Fruit fly (Drosophila melanogaster) whole organism, wandering third instar larva: ENCODE results near the gene CG8565.

Experiments used
- Abd-B ChIP-seq: fragments of >200 bp; optimal IDR thresholded peaks from 2 replicates; lab custom pipeline; 2017; ENCODE audit warnings: missing biosample characterization, missing genetic modification characterization
- CG32264 ChIP-seq: fragments of 200-800 bp; sonication (Bioruptor generic); optimal IDR thresholded peaks from 2 replicates; lab custom pipeline; 2016; ENCODE audit warnings: missing biosample characterization, missing genetic modification characterization
- CG9705 ChIP-seq: fragments of 200-800 bp; sonication (Bioruptor generic); optimal IDR thresholded peaks from 2 replicates; lab custom pipeline; 2018; ENCODE audit warnings: missing biosample characterization, mild to moderate bottlenecking, missing genetic modification characterization
- CrebA ChIP-seq: fragments of 200-800 bp; sonication (Bioruptor generic); optimal IDR thresholded peaks from 2 replicates; lab custom pipeline; 2016; ENCODE audit warnings: missing biosample characterization, mild to moderate bottlenecking, missing genetic modification characterization, borderline replicate concordance
- Dfd ChIP-seq: fragments of >200 bp; optimal IDR thresholded peaks from 2 replicates; lab custom pipeline; 2017; ENCODE audit warnings: missing biosample characterization, missing genetic modification characterization
- Dif ChIP-seq: fragments of 200-275, 200-300 bp; sonication (Bioruptor generic); optimal IDR thresholded peaks from 2 replicates; lab custom pipeline; 2018; ENCODE audit warnings: missing biosample characterization, missing genetic modification characterization; ENCODE audit not compliant: partially characterized antibody
- GATAd ChIP-seq: sonication (Bioruptor generic); optimal IDR thresholded peaks from 2 replicates; lab custom pipeline; 2016; ENCODE audit warnings: missing biosample characterization, missing genetic modification characterization
- HLH106 ChIP-seq: fragments of 200-800 bp; optimal IDR thresholded peaks from 3 replicates; lab custom pipeline; 2019; ENCODE audit warnings: missing biosample characterization, mild to moderate bottlenecking, missing genetic modification characterization, moderate library complexity
- Hnf4 ChIP-seq: fragments of 200-800 bp; sonication (Bioruptor generic); optimal IDR thresholded peaks from 2 replicates; lab custom pipeline; 2016; ENCODE audit warnings: missing biosample characterization, mild to moderate bottlenecking, missing genetic modification characterization
- Hr78 ChIP-seq: fragments of >200 bp; optimal IDR thresholded peaks from 2 replicates; lab custom pipeline; 2017; ENCODE audit warnings: missing biosample characterization, missing genetic modification characterization
- Hr83 ChIP-seq: fragments of 200-300 bp; sonication (Bioruptor generic); optimal IDR thresholded peaks from 2 replicates; lab custom pipeline; 2016; ENCODE audit warnings: missing biosample characterization, mild to moderate bottlenecking, missing genetic modification characterization, moderate library complexity; ENCODE audit not compliant: poor library complexity, severe bottlenecking
- Jra ChIP-seq: sonication (Bioruptor generic); optimal IDR thresholded peaks from 2 replicates; lab custom pipeline; 2016; ENCODE audit warnings: missing biosample characterization, missing genetic modification characterization
- Mio ChIP-seq: sonication (Bioruptor generic); optimal IDR thresholded peaks from 2 replicates; lab custom pipeline; 2016; ENCODE audit warnings: missing biosample characterization, missing genetic modification characterization
- Myc ChIP-seq: fragments of >200 bp; optimal IDR thresholded peaks from 2 replicates; lab custom pipeline; 2017
- N ChIP-seq: fragments of >200 bp; optimal IDR thresholded peaks from 2 replicates; lab custom pipeline; 2018; ENCODE audit warnings: missing biosample characterization, missing external identifiers, missing genetic modification characterization
- OdsH ChIP-seq: fragments of 200-800 bp; sonication (Bioruptor generic); optimal IDR thresholded peaks from 2 replicates; lab custom pipeline; 2016; ENCODE audit warnings: missing biosample characterization, mild to moderate bottlenecking, missing genetic modification characterization
- Rel ChIP-seq, 2 experiments: fragments of 200-800 bp; sonication (Bioruptor generic) in 1 of 2; optimal IDR thresholded peaks; 2 replicates in 1 of 2; 3 replicates in 1 of 2; lab custom pipeline; 2016 to 2019; ENCODE audit warnings: mild to moderate bottlenecking in 2 of 2, missing biosample characterization in 2 of 2, missing genetic modification characterization in 2 of 2, moderate library complexity in 1 of 2
- Sp1 ChIP-seq: fragments of 200-800 bp; sonication (Bioruptor generic); optimal IDR thresholded peaks from 3 replicates; lab custom pipeline; 2019; ENCODE audit warnings: missing biosample characterization, mild to moderate bottlenecking, missing genetic modification characterization, moderate library complexity
- Vsx2 ChIP-seq: fragments of 200-300, 225-300 bp; sonication (Bioruptor generic); optimal IDR thresholded peaks from 2 replicates; lab custom pipeline; 2018; ENCODE audit warnings: missing biosample characterization, missing genetic modification characterization; ENCODE audit not compliant: partially characterized antibody
- br ChIP-seq: fragments of 200-800 bp; sonication (Bioruptor generic); optimal IDR thresholded peaks from 2 replicates; lab custom pipeline; 2016; ENCODE audit warnings: missing biosample characterization, missing genetic modification characterization
- brk ChIP-seq: fragments of 200-800 bp; sonication (Bioruptor generic); optimal IDR thresholded peaks from 2 replicates; lab custom pipeline; 2016; ENCODE audit warnings: missing biosample characterization, mild to moderate bottlenecking, missing genetic modification characterization
- dl ChIP-seq, 2 experiments: fragments of 175-275, 200-275 bp in 1 of 2; fragments of 200-275 bp in 1 of 2; sonication (Bioruptor generic); optimal IDR thresholded peaks; lab custom pipeline; 2018; ENCODE audit warnings: mild to moderate bottlenecking in 2 of 2, missing biosample characterization in 2 of 2, missing genetic modification characterization in 2 of 2, moderate library complexity in 2 of 2; ENCODE audit not compliant: partially characterized antibody in 2 of 2, insufficient read depth in 1 of 2
- dmrt93B ChIP-seq: fragments of 200-800 bp; sonication (Bioruptor generic); optimal IDR thresholded peaks from 2 replicates; lab custom pipeline; 2018; ENCODE audit warnings: missing biosample characterization, mild to moderate bottlenecking, missing genetic modification characterization
- dsf ChIP-seq: sonication (Bioruptor generic); optimal IDR thresholded peaks from 2 replicates; lab custom pipeline; 2016; ENCODE audit warnings: missing biosample characterization, missing genetic modification characterization, borderline replicate concordance
- ey ChIP-seq: fragments of 200-800 bp; sonication (Bioruptor generic); optimal IDR thresholded peaks from 2 replicates; lab custom pipeline; 2016; ENCODE audit warnings: missing biosample characterization, missing genetic modification characterization
- foxo ChIP-seq, 2 experiments: fragments of 200-800 bp; sonication (Bioruptor generic); optimal IDR thresholded peaks; 2 replicates in 1 of 2; 3 replicates in 1 of 2; lab custom pipeline; 2016 to 2017; ENCODE audit warnings: missing biosample characterization in 2 of 2, missing genetic modification characterization in 2 of 2
- fru ChIP-seq: fragments of 200-800 bp; sonication (Bioruptor generic); optimal IDR thresholded peaks from 3 replicates; lab custom pipeline; 2016; ENCODE audit warnings: missing biosample characterization, mild to moderate bottlenecking, missing genetic modification characterization
- h ChIP-seq: fragments of 200-800 bp; sonication (Bioruptor generic); optimal IDR thresholded peaks from 3 replicates; lab custom pipeline; 2016; ENCODE audit warnings: missing biosample characterization, mild to moderate bottlenecking, missing genetic modification characterization
- jim ChIP-seq: fragments of 175-275, 200-325 bp; sonication (Bioruptor generic); optimal IDR thresholded peaks from 2 replicates; lab custom pipeline; 2016; ENCODE audit warnings: missing biosample characterization, mild to moderate bottlenecking, missing genetic modification characterization
- lola ChIP-seq: fragments of >200 bp; optimal IDR thresholded peaks from 2 replicates; lab custom pipeline; 2017; ENCODE audit warnings: missing biosample characterization, missing genetic modification characterization
- pan ChIP-seq: fragments of >200 bp; optimal IDR thresholded peaks from 2 replicates; lab custom pipeline; 2017
- psq ChIP-seq: fragments of 200-800 bp; sonication (Bioruptor generic); optimal IDR thresholded peaks from 3 replicates; lab custom pipeline; 2017; ENCODE audit warnings: missing biosample characterization, mild to moderate bottlenecking, missing genetic modification characterization, moderate library complexity
- rgr ChIP-seq: fragments of 200-800 bp; sonication (Bioruptor generic); optimal IDR thresholded peaks from 3 replicates; lab custom pipeline; 2016; ENCODE audit warnings: missing biosample characterization, mild to moderate bottlenecking, missing genetic modification characterization
- sage ChIP-seq: fragments of 200-800 bp; sonication (Bioruptor generic); optimal IDR thresholded peaks from 2 replicates; lab custom pipeline; 2016; ENCODE audit warnings: missing biosample characterization, mild to moderate bottlenecking, missing genetic modification characterization
- sv ChIP-seq: fragments of 200-800 bp; sonication (Bioruptor generic); optimal IDR thresholded peaks from 3 replicates; lab custom pipeline; 2016; ENCODE audit warnings: missing biosample characterization, missing genetic modification characterization
- tai ChIP-seq: sonication (Bioruptor generic); optimal IDR thresholded peaks from 2 replicates; lab custom pipeline; 2016; ENCODE audit warnings: missing biosample characterization, missing genetic modification characterization
- usp ChIP-seq: fragments of >200 bp; optimal IDR thresholded peaks from 2 replicates; lab custom pipeline; 2017; ENCODE audit warnings: missing biosample characterization, missing genetic modification characterization
- woc ChIP-seq: sonication (Bioruptor generic); optimal IDR thresholded peaks from 2 replicates; lab custom pipeline; 2016; ENCODE audit warnings: missing biosample characterization, mild to moderate bottlenecking, missing genetic modification characterization

The CG8565 gene

dm6 chrX:15835393-15835792 is 2.2 kb upstream of the CG8565 start, which contains the start of gene Chc (continued):
- TF ChIP-seq sage (GFP tag; lab: Kevin White, UChicago), result no peak
- TF ChIP-seq CG32264, result no peak

- no peak for TF ChIP-seq Dif (GFP tag; lab: Kevin White, UChicago)
Observed at dm6 chrX:15840003-15840402, 2.4 kb downstream of the CG8565 start.

- TF ChIP-seq dmrt93B (GFP tag; lab: Kevin White, UChicago) (no peak), CG9705 (no peak), Hr78 (GFP tag; lab: Kevin White, UChicago) (no peak), Mio (GFP tag; lab: Kevin White, UChicago) (no peak), Jra (GFP tag; lab: Kevin White, UChicago) (no peak), jim (GFP tag; lab: Kevin White, UChicago) (no peak), Myc (lab: Kevin White, UChicago) (no peak), dl (GFP tag; optimal IDR thresholded peaks at IDR 0.05; lab: Kevin White, UChicago; ENCODE audit: insufficient read depth in 1 of 2, partially characterized antibody in 2 of 2) (no peak), N (GFP tag; lab: Kevin White, UChicago) (no peak)
- TF ChIP-seq, all 38 proteins: peak for 0
Observed at dm6 chrX:15841346-15841745, 3.7 kb downstream of the CG8565 start.

- TF ChIP-seq foxo (GFP tag; optimal IDR thresholded peaks at IDR 0.05; lab: Kevin White, UChicago) (peak in 1 of 2 experiments; percentile 86), Jra (GFP tag; lab: Kevin White, UChicago) (peak; percentile 64), Hr78 (GFP tag; lab: Kevin White, UChicago) (peak; percentile 51), sv (peak; percentile 46), Mio (GFP tag; lab: Kevin White, UChicago) (no peak), tai (GFP tag; lab: Kevin White, UChicago) (no peak), Rel (GFP tag; optimal IDR thresholded peaks at IDR 0.05; lab: Kevin White, UChicago) (no peak), Rel (tag; optimal IDR thresholded peaks at IDR 0.05; lab: Kevin White, UChicago) (peak; percentile 19), Vsx2 (no peak), dsf (GFP tag; lab: Kevin White, UChicago) (no peak), CrebA (GFP tag; lab: Kevin White, UChicago) (no peak), lola (GFP tag; lab: Kevin White, UChicago) (no peak), h (GFP tag; lab: Kevin White, UChicago) (peak; percentile 54), Dfd (GFP tag; lab: Kevin White, UChicago) (no peak), brk (GFP tag; lab: Kevin White, UChicago) (no peak), br (GFP tag; lab: Kevin White, UChicago) (no peak), dl (GFP tag; optimal IDR thresholded peaks at IDR 0.05; lab: Kevin White, UChicago; ENCODE audit: insufficient read depth in 1 of 2, partially characterized antibody in 2 of 2) (no peak), ey (GFP tag; lab: Kevin White, UChicago) (peak; percentile 69), sage (GFP tag; lab: Kevin White, UChicago) (no peak), jim (GFP tag; lab: Kevin White, UChicago) (no peak), GATAd (no peak), OdsH (GFP tag; lab: Kevin White, UChicago) (no peak), Abd-B (no peak), Sp1 (GFP tag; lab: Kevin White, UChicago) (no peak), rgr (GFP tag; lab: Kevin White, UChicago) (peak; percentile 17), psq (GFP tag; lab: Kevin White, UChicago) (peak; percentile 36), usp (no peak), N (GFP tag; lab: Kevin White, UChicago) (peak; percentile 30), CG32264 (no peak), Myc (lab: Kevin White, UChicago) (peak; percentile 31), Hnf4 (GFP tag; lab: Kevin White, UChicago) (peak; percentile 52), CG9705 (peak; percentile 21), fru (GFP tag; lab: Kevin White, UChicago) (peak; percentile 83), Dif (GFP tag; lab: Kevin White, UChicago) (no peak), HLH106 (tag; lab: Kevin White, UChicago) (peak; percentile 85), Hr83 (no peak), dmrt93B (GFP tag; lab: Kevin White, UChicago) (no peak), pan (lab: Kevin White, UChicago) (no peak), woc (GFP tag; lab: Kevin White, UChicago) (peak; percentile 81)
Observed at dm6 chrX:15844139-15844538, 6.5 kb downstream of the CG8565 start, which contains the start of the genes ArgRS and CG8578. Gene ArgRS (minus strand): TSS chrX:15844145. Gene CG8578 (plus strand): TSS chrX:15844476.
